Worm (Caenorhabditis elegans) whole organism, L1 larva: Measurements from ENCODE around the gene F20E11.17.

Source experiments
- C04F5.9 ChIP-seq: sonication (generic microtip); optimal IDR thresholded peaks from 2 replicates; lab custom pipeline; 2016; ENCODE audit warnings: missing genetic modification characterization, missing compliant biosample characterization
- aly-2 ChIP-seq: fragments of 150-350 bp; optimal IDR thresholded peaks from 2 replicates; lab custom pipeline; 2014; ENCODE audit warnings: missing biosample characterization, missing genetic modification characterization
- elt-2 ChIP-seq: sonication (generic microtip); optimal IDR thresholded peaks from 2 replicates; lab custom pipeline; 2016; ENCODE audit warnings: missing genetic modification characterization, mild to moderate bottlenecking, inconsistent platforms, missing compliant biosample characterization, missing genetic modification reagents
- lin-13 ChIP-seq: fragments of 150-350 bp; optimal IDR thresholded peaks from 2 replicates; lab custom pipeline; 2014; ENCODE audit warnings: missing biosample characterization, missing genetic modification reagents, missing genetic modification characterization
- lsy-2 ChIP-seq, 2 experiments: fragments of 150-350 bp; optimal IDR thresholded peaks; 2 replicates each; lab custom pipeline; 2014; ENCODE audit warnings: missing biosample characterization in 2 of 2, missing genetic modification characterization in 2 of 2
- nhr-237 ChIP-seq: fragments of 150-350 bp; optimal IDR thresholded peaks from 2 replicates; lab custom pipeline; 2014; ENCODE audit warnings: missing biosample characterization, missing genetic modification characterization
- skn-1 ChIP-seq: fragments of 150-350 bp; optimal IDR thresholded peaks from 2 replicates; lab custom pipeline; 2014; ENCODE audit warnings: missing biosample characterization, missing genetic modification characterization
- unc-86 ChIP-seq: sonication (generic microtip); optimal IDR thresholded peaks from 2 replicates; lab custom pipeline; 2016; ENCODE audit warnings: missing genetic modification characterization, missing compliant biosample characterization

DNA sequence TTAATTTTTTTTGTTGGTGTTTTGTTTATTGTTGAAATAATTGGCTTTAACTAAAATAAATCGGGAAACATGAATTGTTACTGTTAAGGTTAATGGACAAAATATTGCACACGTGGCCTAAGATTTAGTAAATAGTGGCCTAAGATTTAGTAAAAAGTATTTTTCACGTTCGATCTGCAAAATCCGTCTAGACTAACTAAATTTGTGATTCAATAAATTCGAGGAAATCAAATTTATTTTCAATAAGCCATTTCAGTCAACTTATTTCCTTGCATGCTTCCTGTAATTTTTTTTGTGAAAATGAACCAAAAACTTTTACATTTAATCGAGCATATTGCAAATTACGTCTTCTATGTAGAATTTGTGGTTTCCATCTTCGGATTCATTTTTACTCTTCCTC is 2.3 kb downstream of the F20E11.17 start, which contains the start of gene srw-72:
- TF ChIP-seq C04F5.9 (tag; lab: Kevin White, UChicago): no peak
- TF ChIP-seq nhr-237 (tag; lab: Kevin White, UChicago): no peak
- no peak for TF ChIP-seq skn-1
- TF ChIP-seq lsy-2 (tag; optimal IDR thresholded peaks at IDR 0.05; lab: Kevin White, UChicago): no peak
- no peak for TF ChIP-seq elt-2
- no peak for TF ChIP-seq unc-86 (tag; lab: Kevin White, UChicago)
- no peak for TF ChIP-seq lin-13 (GFP tag; lab: Kevin White, UChicago)
- no peak for TF ChIP-seq aly-2 (tag; lab: Kevin White, UChicago)
